Worm (Caenorhabditis elegans) whole organism, young adult: Measurements from ENCODE around the gene C01G5.7.

Source experiments
- B0261.1 ChIP-seq: sonication (generic microtip); optimal IDR thresholded peaks from 2 replicates; lab custom pipeline; 2016; ENCODE audit warnings: mild to moderate bottlenecking, missing genetic modification characterization, moderate library complexity, missing compliant biosample characterization
- C06A6.2 ChIP-seq: fragments of 200-800 bp; sonication (Bioruptor generic); conservative IDR thresholded peaks from 2 replicates; pipeline ENCODE4 v1.3.6; 2022; ENCODE audit warnings: missing genetic modification characterization, missing compliant biosample characterization
- C17E4.6 ChIP-seq: fragments of 200-800 bp; sonication (Bioruptor generic); IDR thresholded peaks from 2 replicates; pipeline ENCODE4 v1.3.6; 2022; ENCODE audit warnings: missing genetic modification reagents, missing genetic modification characterization, missing compliant biosample characterization
- F23B12.7 ChIP-seq: sonication (generic microtip); optimal IDR thresholded peaks from 2 replicates; lab custom pipeline; 2017; ENCODE audit warnings: missing genetic modification characterization, mild to moderate bottlenecking, missing compliant biosample characterization, antibody characterized with exemption, moderate library complexity; ENCODE audit not compliant: insufficient read depth
- F55B11.4 ChIP-seq: sonication (generic microtip); optimal IDR thresholded peaks from 2 replicates; lab custom pipeline; 2016; ENCODE audit warnings: missing compliant biosample characterization, missing genetic modification characterization, borderline replicate concordance; ENCODE audit not compliant: insufficient read depth
- K11D2.4 ChIP-seq: fragments of 200-800 bp; sonication (Bioruptor generic); IDR thresholded peaks from 2 replicates; pipeline ENCODE4 v1.3.6; 2022; ENCODE audit warnings: missing genetic modification reagents, missing genetic modification characterization, missing compliant biosample characterization
- K12H6.12 ChIP-seq: fragments of 200-800 bp; sonication (Bioruptor generic); optimal IDR thresholded peaks from 2 replicates; lab custom pipeline; 2018; ENCODE audit warnings: mild to moderate bottlenecking, missing genetic modification characterization, missing compliant biosample characterization
- Y79H2A.3 ChIP-seq: fragments of 200-800 bp; sonication (Bioruptor generic); conservative IDR thresholded peaks from 2 replicates; pipeline ENCODE4 v1.3.6; 2022; ENCODE audit warnings: missing genetic modification reagents, missing genetic modification characterization, missing compliant biosample characterization
- Y95B8A.8 ChIP-seq: fragments of 200-800 bp; sonication (Bioruptor generic); IDR thresholded peaks from 2 replicates; pipeline ENCODE4 v1.3.6; 2022; ENCODE audit warnings: missing genetic modification reagents, missing genetic modification characterization, missing compliant biosample characterization
- ZK185.1 ChIP-seq: sonication (generic microtip); optimal IDR thresholded peaks from 2 replicates; lab custom pipeline; 2016; ENCODE audit warnings: mild to moderate bottlenecking, missing genetic modification characterization, missing compliant biosample characterization; ENCODE audit not compliant: poor library complexity, severe bottlenecking
- akir-1 ChIP-seq: fragments of 200-800 bp; sonication (Bioruptor generic); optimal IDR thresholded peaks from 2 replicates; lab custom pipeline; 2018; ENCODE audit warnings: mild to moderate bottlenecking, missing genetic modification characterization, moderate library complexity, missing compliant biosample characterization
- aptf-2 ChIP-seq: fragments of 200-800 bp; sonication (Bioruptor generic); conservative IDR thresholded peaks from 2 replicates; pipeline ENCODE4 v1.3.6; 2022; ENCODE audit warnings: missing genetic modification reagents, missing genetic modification characterization, missing compliant biosample characterization
- atf-7 ChIP-seq: sonication (generic microtip); optimal IDR thresholded peaks from 2 replicates; lab custom pipeline; 2017; ENCODE audit warnings: mild to moderate bottlenecking, missing genetic modification characterization, missing compliant biosample characterization
- attf-5 ChIP-seq: fragments of 200-800 bp; sonication (Bioruptor generic); optimal IDR thresholded peaks from 2 replicates; lab custom pipeline; 2018; ENCODE audit warnings: mild to moderate bottlenecking, missing genetic modification characterization, missing compliant biosample characterization
- attf-6 ChIP-seq: fragments of 200-800 bp; sonication (Bioruptor generic); IDR thresholded peaks from 2 replicates; pipeline ENCODE4 v1.3.6; 2022; ENCODE audit warnings: missing genetic modification reagents, missing genetic modification characterization, missing compliant biosample characterization
- bed-2 ChIP-seq: fragments of 200-800 bp; sonication (Bioruptor generic); IDR thresholded peaks from 2 replicates; pipeline ENCODE4 v1.3.6; 2022; ENCODE audit warnings: missing genetic modification reagents, missing genetic modification characterization, missing compliant biosample characterization
- cebp-1 ChIP-seq, 2 experiments: fragments of 200-800 bp in 1 of 2; sonication (Bioruptor generic) in 1 of 2; sonication (generic microtip) in 1 of 2; IDR thresholded peaks in 1 of 2; optimal IDR thresholded peaks in 1 of 2; 2 replicates each; pipeline versions ENCODE4 v1.3.6 to Lab custom; 2017 to 2022; ENCODE audit warnings: missing compliant biosample characterization in 2 of 2, missing genetic modification characterization in 2 of 2, mild to moderate bottlenecking in 1 of 2, missing genetic modification reagents in 1 of 2, moderate library complexity in 1 of 2
- cebp-2 ChIP-seq: fragments of 200-800 bp; sonication (Bioruptor generic); IDR thresholded peaks from 2 replicates; pipeline ENCODE4 v1.3.6; 2022; ENCODE audit warnings: missing genetic modification characterization, missing compliant biosample characterization
- ceh-100 ChIP-seq: fragments of 200-800 bp; sonication (Bioruptor generic); IDR thresholded peaks from 2 replicates; pipeline ENCODE4 v1.3.6; 2022; ENCODE audit warnings: missing genetic modification reagents, missing genetic modification characterization, missing compliant biosample characterization
- ceh-58 ChIP-seq: fragments of 200-800 bp; sonication (Bioruptor generic); IDR thresholded peaks from 2 replicates; pipeline ENCODE4 v1.3.6; 2022; ENCODE audit warnings: missing genetic modification characterization, missing compliant biosample characterization
- ceh-79 ChIP-seq: sonication (generic microtip); optimal IDR thresholded peaks from 2 replicates; lab custom pipeline; 2017; ENCODE audit warnings: mild to moderate bottlenecking, missing genetic modification characterization, missing compliant biosample characterization
- die-1 ChIP-seq: sonication (generic microtip); optimal IDR thresholded peaks from 2 replicates; lab custom pipeline; 2016; ENCODE audit warnings: missing genotype, mild to moderate bottlenecking, missing genetic modification characterization, missing compliant biosample characterization
- dpff-1 ChIP-seq: sonication (generic microtip); optimal IDR thresholded peaks from 2 replicates; lab custom pipeline; 2017; ENCODE audit warnings: mild to moderate bottlenecking, missing genetic modification characterization, missing compliant biosample characterization
- efl-1 ChIP-seq: fragments of 150-350 bp; optimal IDR thresholded peaks from 2 replicates; lab custom pipeline; 2014; ENCODE audit warnings: missing biosample characterization, missing genetic modification reagents, missing genetic modification characterization
- ekl-4 ChIP-seq: fragments of 200-800 bp; sonication (Bioruptor generic); IDR thresholded peaks from 2 replicates; pipeline ENCODE4 v1.3.6; 2022; ENCODE audit warnings: missing genetic modification reagents, missing genetic modification characterization, missing compliant biosample characterization
- lin-26 ChIP-seq: fragments of 200-800 bp; sonication (Bioruptor generic); IDR thresholded peaks from 2 replicates; pipeline ENCODE4 v1.3.6; 2022; ENCODE audit warnings: missing genetic modification reagents, missing genetic modification characterization, missing compliant biosample characterization
- lin-35 ChIP-seq, 3 experiments: fragments of 150-350 bp in 2 of 3; sonication (generic microtip) in 1 of 3; optimal IDR thresholded peaks; 2 replicates each; lab custom pipeline; 2014 to 2018; ENCODE audit warnings: missing biosample characterization in 3 of 3, missing genetic modification characterization in 3 of 3, missing genetic modification reagents in 3 of 3
- lin-40 ChIP-seq: sonication (generic microtip); optimal IDR thresholded peaks from 2 replicates; lab custom pipeline; 2016; ENCODE audit warnings: missing genetic modification characterization, mild to moderate bottlenecking, missing compliant biosample characterization, missing genotype, missing genetic modification reagents
- lin-54 ChIP-seq: fragments of 200-800 bp; sonication (Bioruptor generic); optimal IDR thresholded peaks from 2 replicates; lab custom pipeline; 2018; ENCODE audit warnings: mild to moderate bottlenecking, missing genetic modification characterization, missing compliant biosample characterization
- madf-3 ChIP-seq: fragments of 200-800 bp; sonication (Bioruptor generic); IDR thresholded peaks from 2 replicates; pipeline ENCODE4 v1.3.6; 2022; ENCODE audit warnings: missing genetic modification reagents, missing genetic modification characterization, missing compliant biosample characterization
- madf-6 ChIP-seq: fragments of 200-800 bp; sonication (Bioruptor generic); IDR thresholded peaks from 2 replicates; pipeline ENCODE4 v1.3.6; 2022; ENCODE audit warnings: missing genetic modification reagents, missing genetic modification characterization, missing compliant biosample characterization
- mes-4 ChIP-seq: sonication (generic microtip); optimal IDR thresholded peaks from 2 replicates; lab custom pipeline; 2016; ENCODE audit warnings: missing genotype, missing genetic modification characterization, missing compliant biosample characterization
- nfya-1 ChIP-seq: sonication (generic microtip); optimal IDR thresholded peaks from 2 replicates; lab custom pipeline; 2017; ENCODE audit warnings: antibody characterized with exemption, missing compliant biosample characterization, missing genetic modification characterization, borderline replicate concordance; ENCODE audit not compliant: insufficient read depth
- nfyb-1 ChIP-seq: fragments of 200-800 bp; sonication (Bioruptor generic); IDR thresholded peaks from 2 replicates; pipeline ENCODE4 v1.3.6; 2022; ENCODE audit warnings: missing genetic modification reagents, missing genetic modification characterization, missing compliant biosample characterization
- nhr-27 ChIP-seq: fragments of 200-800 bp; sonication (Bioruptor generic); optimal IDR thresholded peaks from 2 replicates; lab custom pipeline; 2018; ENCODE audit warnings: mild to moderate bottlenecking, missing genetic modification characterization, moderate library complexity, missing compliant biosample characterization
- nhr-80 ChIP-seq: sonication (generic microtip); optimal IDR thresholded peaks from 2 replicates; lab custom pipeline; 2016; ENCODE audit warnings: missing genetic modification characterization, missing compliant biosample characterization
- pbrm-1 ChIP-seq: fragments of 200-800 bp; sonication (Bioruptor generic); IDR thresholded peaks from 2 replicates; pipeline ENCODE4 v1.3.6; 2022; ENCODE audit warnings: missing genetic modification reagents, missing genetic modification characterization, missing compliant biosample characterization
- rec-8 ChIP-seq, 2 experiments: sonication (generic microtip); optimal IDR thresholded peaks; 2 replicates each; lab custom pipeline; 2016; ENCODE audit warnings: mild to moderate bottlenecking in 2 of 2, missing genetic modification characterization in 2 of 2, missing genetic modification reagents in 2 of 2, missing genotype in 2 of 2, missing biosample characterization in 1 of 2, missing compliant biosample characterization in 1 of 2, moderate library complexity in 1 of 2
- snpc-4 ChIP-seq, 5 experiments: fragments of 150-350 bp in 1 of 5; sonication (generic microtip) in 4 of 5; optimal IDR thresholded peaks; 2 replicates each; lab custom pipeline; 2014 to 2018; ENCODE audit warnings: missing genetic modification characterization in 5 of 5, missing biosample characterization in 3 of 5, antibody characterized with exemption in 2 of 5, mild to moderate bottlenecking in 2 of 5, missing compliant biosample characterization in 2 of 5, missing genotype in 2 of 5, moderate library complexity in 2 of 5, missing genetic modification reagents in 1 of 5
- somi-1 ChIP-seq: fragments of 200-800 bp; sonication (Bioruptor generic); optimal IDR thresholded peaks from 2 replicates; lab custom pipeline; 2018; ENCODE audit warnings: mild to moderate bottlenecking, missing genetic modification characterization, missing compliant biosample characterization
- sptf-2 ChIP-seq: fragments of 200-800 bp; sonication (Bioruptor generic); optimal IDR thresholded peaks from 2 replicates; lab custom pipeline; 2018; ENCODE audit warnings: mild to moderate bottlenecking, missing genetic modification characterization, missing compliant biosample characterization
- tbp1 ChIP-seq: fragments of 200-800 bp; sonication (Bioruptor generic); optimal IDR thresholded peaks from 2 replicates; lab custom pipeline; 2018; ENCODE audit warnings: mild to moderate bottlenecking, missing genetic modification characterization, missing compliant biosample characterization
- unc-130 ChIP-seq: sonication (generic microtip); optimal IDR thresholded peaks from 2 replicates; lab custom pipeline; 2016; ENCODE audit warnings: missing genetic modification reagents, missing genetic modification characterization, missing compliant biosample characterization
- ztf-18 ChIP-seq: sonication (generic microtip); optimal IDR thresholded peaks from 2 replicates; lab custom pipeline; 2016; ENCODE audit warnings: missing genotype, mild to moderate bottlenecking, missing genetic modification characterization, missing compliant biosample characterization

Gene C01G5.7

DNA sequence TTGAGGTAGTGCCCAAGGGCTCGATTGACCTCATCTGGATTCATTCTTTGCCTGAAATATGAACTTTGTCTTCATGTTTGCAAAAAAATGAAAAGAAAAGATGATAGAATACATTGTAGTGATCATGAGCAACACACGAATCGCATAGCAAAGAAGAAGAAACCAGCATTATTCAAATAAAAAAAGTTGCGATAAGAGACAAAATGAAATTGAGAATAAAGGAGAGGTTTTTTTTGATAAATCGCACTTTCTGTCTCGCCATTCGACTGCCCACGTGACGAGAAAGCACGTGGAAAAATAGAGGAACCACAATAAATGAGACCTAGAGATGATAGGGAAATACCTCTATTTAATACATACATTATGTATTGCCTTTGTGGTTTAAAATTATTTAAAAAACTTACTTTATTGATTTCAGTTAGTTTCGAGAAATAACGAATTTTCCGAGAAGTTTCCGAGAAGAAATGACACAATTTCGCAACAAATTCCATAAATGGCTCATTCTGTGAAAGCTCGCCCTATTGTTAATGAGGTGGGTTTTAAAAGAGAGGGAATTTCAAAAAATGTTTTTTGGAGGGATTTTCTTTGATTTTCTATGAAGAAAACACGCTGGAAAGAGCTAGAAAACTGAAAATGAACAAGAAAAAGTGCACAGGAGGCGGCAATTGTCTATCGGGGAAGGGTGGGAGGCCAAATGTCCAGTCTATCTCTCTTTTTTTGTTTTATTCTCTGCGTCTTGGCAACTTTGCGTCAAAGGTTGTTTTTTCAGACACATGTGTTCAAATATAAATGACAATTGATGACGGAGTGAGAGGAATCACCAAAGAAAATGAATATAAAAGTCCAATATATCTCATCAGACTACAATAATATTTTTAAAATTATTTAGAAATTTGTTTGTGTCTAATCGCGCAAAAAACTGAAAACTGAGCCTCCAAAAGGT, 37.7 kb downstream of the C01G5.7 start, which contains the start of gene paqr-1:
paqr-1 (minus strand) TSS at position 51 of the 943 bp plus-strand sequence.
- no peak for TF ChIP-seq C06A6.2 (GFP tag; lab: Robert Waterston, UW)
- no peak for TF ChIP-seq F23B12.7 (tag; lab: Kevin White, UChicago)
- TF ChIP-seq die-1 (tag; lab: Kevin White, UChicago) = no peak
- TF ChIP-seq nhr-27 = no peak
- no peak for TF ChIP-seq bed-2 (GFP tag; lab: Robert Waterston, UW)
- TF ChIP-seq rec-8 (tag; optimal IDR thresholded peaks at IDR 0.05; lab: Kevin White, UChicago) = no peak
- no peak for TF ChIP-seq unc-130 (GFP tag; lab: Kevin White, UChicago)
- no peak for TF ChIP-seq madf-6 (GFP tag; lab: Robert Waterston, UW)
- TF ChIP-seq sptf-2 (GFP tag; lab: Kevin White, UChicago) = no peak
- no peak for TF ChIP-seq akir-1 (GFP tag; lab: Kevin White, UChicago)
- no peak for TF ChIP-seq F55B11.4 (tag; lab: Kevin White, UChicago)
- no peak for TF ChIP-seq lin-26 (GFP tag; lab: Robert Waterston, UW)
- TF ChIP-seq ztf-18 (tag; lab: Kevin White, UChicago) = no peak
- no peak for TF ChIP-seq ekl-4 (GFP tag; lab: Robert Waterston, UW)
- no peak for TF ChIP-seq pbrm-1 (GFP tag; lab: Robert Waterston, UW)
- TF ChIP-seq Y79H2A.3 (GFP tag; lab: Robert Waterston, UW) = no peak
- TF ChIP-seq ZK185.1 (tag; lab: Kevin White, UChicago) = no peak
- TF ChIP-seq mes-4 = no peak
- TF ChIP-seq snpc-4 (GFP tag; optimal IDR thresholded peaks at IDR 0.05; lab: Kevin White, UChicago) = no peak
- TF ChIP-seq snpc-4 (tag; optimal IDR thresholded peaks at IDR 0.05; lab: Kevin White, UChicago) = peak in 1 of 4 experiments; percentile 21
- TF ChIP-seq atf-7 (tag; lab: Kevin White, UChicago) = no peak
- TF ChIP-seq cebp-2 (GFP tag; lab: Robert Waterston, UW) = no peak
- no peak for TF ChIP-seq lin-40 (tag; lab: Kevin White, UChicago)
- TF ChIP-seq nfya-1 (tag; lab: Kevin White, UChicago) = no peak
- TF ChIP-seq efl-1 (GFP tag; lab: Kevin White, UChicago) = peak; percentile 12
- peak in 1 of 3 experiments; percentile 67 for TF ChIP-seq lin-35 (GFP tag; optimal IDR thresholded peaks at IDR 0.05; lab: Kevin White, UChicago)
- TF ChIP-seq K11D2.4 = no peak
- TF ChIP-seq madf-3 (GFP tag; lab: Robert Waterston, UW) = no peak
- TF ChIP-seq B0261.1 (tag; lab: Kevin White, UChicago) = no peak
- no peak for TF ChIP-seq Y95B8A.8 (GFP tag; lab: Robert Waterston, UW)
- peak; percentile 77 for TF ChIP-seq cebp-1 (GFP tag; IDR thresholded peaks at IDR 0.05; lab: Robert Waterston, UW)
- peak; percentile 92 for TF ChIP-seq cebp-1 (tag; optimal IDR thresholded peaks at IDR 0.05; lab: Kevin White, UChicago)
- no peak for TF ChIP-seq ceh-100
- TF ChIP-seq ceh-58 (GFP tag; lab: Robert Waterston, UW) = no peak
- no peak for TF ChIP-seq nfyb-1 (GFP tag; lab: Robert Waterston, UW)
- no peak for TF ChIP-seq dpff-1 (tag; lab: Kevin White, UChicago)
- peak; percentile 7 for TF ChIP-seq attf-5
- TF ChIP-seq aptf-2 (GFP tag; lab: Robert Waterston, UW) = no peak
- peak; percentile 31 for TF ChIP-seq lin-54 (GFP tag; lab: Kevin White, UChicago)
- no peak for TF ChIP-seq attf-6 (GFP tag; lab: Robert Waterston, UW)
- TF ChIP-seq somi-1 (GFP tag; lab: Kevin White, UChicago) = no peak
- no peak for TF ChIP-seq C17E4.6
- TF ChIP-seq tbp1 (GFP tag; lab: Kevin White, UChicago) = peak; percentile 1
- TF ChIP-seq K12H6.12 (tag; lab: Kevin White, UChicago) = no peak
- no peak for TF ChIP-seq nhr-80 (tag; lab: Kevin White, UChicago)
- no peak for TF ChIP-seq ceh-79 (tag; lab: Kevin White, UChicago)
